Worm (Caenorhabditis elegans): ENCODE data around the gene mpk-2.
A peak's percentile ranks its signal among the peaks of the same experiment; 100 is the strongest.

Gene mpk-2

ce11 chrII:5136296-5136767 lies 32.4 kb downstream of the mpk-2 start, which contains the start of gene F58A6.2:
Gene F58A6.2 (plus strand): TSS chrII:5136717.
- TF ChIP-seq peb-1 (tag; optimal IDR thresholded peaks at IDR 0.05), result no peak
- no peak for TF ChIP-seq gmeb-1 (tag; optimal IDR thresholded peaks at IDR 0.05)
- TF ChIP-seq sma-9 (GFP tag; optimal IDR thresholded peaks at IDR 0.05), result no peak
- TF ChIP-seq sma-9 (tag; optimal IDR thresholded peaks at IDR 0.05), result no peak
- no peak for TF ChIP-seq ZK546.5 (tag; optimal IDR thresholded peaks at IDR 0.05)
- no peak for TF ChIP-seq dmd-4 (tag; optimal IDR thresholded peaks at IDR 0.05)
- TF ChIP-seq ztf-11 (tag; optimal IDR thresholded peaks at IDR 0.05), result no peak
- TF ChIP-seq sma-3 (GFP tag; optimal IDR thresholded peaks at IDR 0.05), result no peak
- TF ChIP-seq nhr-12 (tag; optimal IDR thresholded peaks at IDR 0.05), result no peak
- TF ChIP-seq nhr-11 (tag; optimal IDR thresholded peaks at IDR 0.05), result no peak
- no peak for TF ChIP-seq sem-4 (tag; optimal IDR thresholded peaks at IDR 0.05)
- TF ChIP-seq elt-3 (tag; optimal IDR thresholded peaks at IDR 0.05), result no peak
- no peak for TF ChIP-seq mab-5 (tag; optimal IDR thresholded peaks at IDR 0.05)
- no peak for TF ChIP-seq aly-2 (tag; optimal IDR thresholded peaks at IDR 0.05)
- no peak for TF ChIP-seq egl-27 (tag; optimal IDR thresholded peaks at IDR 0.05)
- no peak for TF ChIP-seq lsy-2 (tag; optimal IDR thresholded peaks at IDR 0.05)

ce11 chrII:5141945-5142514 lies 38.1 kb downstream of the mpk-2 start, which contains the start of gene nas-29:
Gene nas-29 (minus strand): TSS chrII:5142036.
- TF ChIP-seq nhr-25 (tag; optimal IDR thresholded peaks at IDR 0.05) (no peak), unc-39 (tag; optimal IDR thresholded peaks at IDR 0.05) (no peak), mdl-1 (tag; optimal IDR thresholded peaks at IDR 0.05) (peak in 1 of 2 experiments; percentile 6), lsy-2 (tag; optimal IDR thresholded peaks at IDR 0.05) (no peak), skn-1 (tag; optimal IDR thresholded peaks at IDR 0.05) (no peak), crh-2 (tag; optimal IDR thresholded peaks at IDR 0.05) (peak; percentile 55), gmeb-1 (tag; optimal IDR thresholded peaks at IDR 0.05) (peak; percentile 29), sma-3 (GFP tag; optimal IDR thresholded peaks at IDR 0.05) (peak; percentile 28), F13H6.1 (tag; optimal IDR thresholded peaks at IDR 0.05) (peak; percentile 28), fos-1 (tag; optimal IDR thresholded peaks at IDR 0.05) (peak; percentile 70), nhr-11 (tag; optimal IDR thresholded peaks at IDR 0.05) (no peak), sma-9 (GFP tag; optimal IDR thresholded peaks at IDR 0.05) (peak; percentile 50), sma-9 (tag; optimal IDR thresholded peaks at IDR 0.05) (no peak), nhr-21 (tag; optimal IDR thresholded peaks at IDR 0.05) (peak; percentile 37)

ce11 chrII:5142619-5143018 lies 38.7 kb downstream of the mpk-2 start, which contains the start of gene F58A6.1:
Gene F58A6.1 (plus strand): TSS chrII:5142919.
- no peak for TF ChIP-seq unc-55 (GFP tag; optimal IDR thresholded peaks at IDR 0.05)
- no peak for TF ChIP-seq sem-4 (tag; optimal IDR thresholded peaks at IDR 0.05)
- TF ChIP-seq snpc-4 (tag; optimal IDR thresholded peaks at IDR 0.05), result no peak

- TF ChIP-seq nhr-25 (tag; optimal IDR thresholded peaks at IDR 0.05) (no peak), fos-1 (tag; optimal IDR thresholded peaks at IDR 0.05) (no peak), unc-55 (GFP tag; optimal IDR thresholded peaks at IDR 0.05) (no peak), ceh-16 (tag; optimal IDR thresholded peaks at IDR 0.05) (no peak), crh-2 (tag; optimal IDR thresholded peaks at IDR 0.05) (no peak), mab-5 (tag; optimal IDR thresholded peaks at IDR 0.05) (no peak), R02D3.7 (tag; optimal IDR thresholded peaks at IDR 0.05) (no peak), aly-2 (tag; optimal IDR thresholded peaks at IDR 0.05) (no peak), zag-1 (tag; optimal IDR thresholded peaks at IDR 0.05) (no peak), nhr-77 (tag; optimal IDR thresholded peaks at IDR 0.05) (no peak), sem-4 (tag; optimal IDR thresholded peaks at IDR 0.05) (no peak), nhr-10 (tag; optimal IDR thresholded peaks at IDR 0.05) (no peak), sma-3 (GFP tag; optimal IDR thresholded peaks at IDR 0.05) (no peak), elt-3 (tag; optimal IDR thresholded peaks at IDR 0.05) (no peak), C34F6.9 (tag; optimal IDR thresholded peaks at IDR 0.05) (no peak), nhr-11 (tag; optimal IDR thresholded peaks at IDR 0.05) (no peak), lin-39 (tag; optimal IDR thresholded peaks at IDR 0.05) (no peak), lin-13 (GFP tag; optimal IDR thresholded peaks at IDR 0.05) (no peak), ceh-82 (tag; optimal IDR thresholded peaks at IDR 0.05) (no peak)
Measured at ce11 chrII:5148349-5148748, 44.4 kb downstream of the mpk-2 start, which contains the start of gene F58A6.5. Gene F58A6.5 (minus strand): TSS chrII:5148449.

ce11 chrII:5150829-5151228 lies 46.9 kb downstream of the mpk-2 start, which contains the start of gene srb-16:
Gene srb-16 (minus strand): TSS chrII:5150929.
- no peak for TF ChIP-seq unc-62 (GFP tag; optimal IDR thresholded peaks at IDR 0.05)
- TF ChIP-seq nhr-12 (tag; optimal IDR thresholded peaks at IDR 0.05), result no peak
- TF ChIP-seq ceh-82 (tag; optimal IDR thresholded peaks at IDR 0.05), result no peak
- no peak for TF ChIP-seq unc-39 (tag; optimal IDR thresholded peaks at IDR 0.05)
- no peak for TF ChIP-seq elt-1 (tag; optimal IDR thresholded peaks at IDR 0.05)
- no peak for TF ChIP-seq mdl-1 (tag; optimal IDR thresholded peaks at IDR 0.05)
- no peak for TF ChIP-seq unc-55 (GFP tag; optimal IDR thresholded peaks at IDR 0.05)
- TF ChIP-seq peb-1 (tag; optimal IDR thresholded peaks at IDR 0.05), result no peak
- TF ChIP-seq blmp-1 (tag; optimal IDR thresholded peaks at IDR 0.05; ENCODE audit: insufficient read depth), result no peak
- no peak for TF ChIP-seq sma-3 (GFP tag; optimal IDR thresholded peaks at IDR 0.05)
- TF ChIP-seq sem-4 (tag; optimal IDR thresholded peaks at IDR 0.05), result no peak

All from whole organism, L2 larva.